Worm (Caenorhabditis elegans): ENCODE measurements around the gene yap-1.

- TF ChIP-seq cey-2 (tag; optimal IDR thresholded peaks at IDR 0.05; ENCODE audit: borderline replicate concordance, insufficient read depth) (no peak), nhr-41 (GFP tag; IDR thresholded peaks at IDR 0.05) (no peak), D1046.2 (GFP tag; IDR thresholded peaks at IDR 0.05) (no peak), ceh-32 (tag; optimal IDR thresholded peaks at IDR 0.05; ENCODE audit: poor library complexity) (no peak), ctbp-1 (GFP tag; IDR thresholded peaks at IDR 0.05) (no peak), nhr-42 (GFP tag; IDR thresholded peaks at IDR 0.05) (no peak), hmg-1.1 (GFP tag; IDR thresholded peaks at IDR 0.05) (0 out of 2 replicates have a peak, but pooled peaks have one; percentile 47), nhr-48 (tag; optimal IDR thresholded peaks at IDR 0.05) (no peak), nhr-6 (tag; optimal IDR thresholded peaks at IDR 0.05) (no peak), lin-15B (tag; optimal IDR thresholded peaks at IDR 0.05) (no peak)
Observed at ce11 chrX:10684533-10684932, 7.2 kb upstream of the yap-1 start.
